Fruit fly (Drosophila melanogaster) whole organism, embryonic: ENCODE measurements around the gene CG12521.

Source experiments
- Awh ChIP-seq: fragments of 200-800 bp; sonication (Bioruptor generic); IDR thresholded peaks from 2 replicates; pipeline ENCODE4, ENCODE4 v1.3.6; 2022; ENCODE audit warnings: missing biosample characterization, missing genetic modification characterization
- BEAF-32 ChIP-seq: fragments of 200-800 bp; sonication (Bioruptor generic); optimal IDR thresholded peaks from 3 replicates; lab custom pipeline; 2017; ENCODE audit warnings: missing biosample characterization, missing genetic modification characterization, mild to moderate bottlenecking, moderate library complexity, missing genetic modification reagents
- BtbVII ChIP-seq: fragments of 200-800 bp; sonication (Bioruptor generic); optimal IDR thresholded peaks from 3 replicates; lab custom pipeline; 2017; ENCODE audit warnings: missing biosample characterization, mild to moderate bottlenecking, missing genetic modification characterization
- CG10979 ChIP-seq: fragments of 200-800 bp; sonication (Bioruptor generic); optimal IDR thresholded peaks from 2 replicates; lab custom pipeline; 2018; ENCODE audit warnings: missing biosample characterization, mild to moderate bottlenecking, missing genetic modification characterization, moderate library complexity
- CG11456 ChIP-seq: fragments of 200-800 bp; sonication (Bioruptor generic); IDR thresholded peaks from 3 replicates; pipeline ENCODE4 v1.3.6; 2022; ENCODE audit warnings: missing biosample characterization, missing genetic modification characterization
- CG12659 ChIP-seq: fragments of 200-800 bp; sonication (Bioruptor generic); optimal IDR thresholded peaks from 3 replicates; lab custom pipeline; 2017; ENCODE audit warnings: mild to moderate bottlenecking, missing biosample characterization, missing genetic modification reagents, missing genetic modification characterization
- CG13424 ChIP-seq: fragments of 200-800 bp; sonication (Bioruptor generic); optimal IDR thresholded peaks from 2 replicates; lab custom pipeline; 2019; ENCODE audit warnings: missing biosample characterization, mild to moderate bottlenecking, missing genetic modification characterization, moderate library complexity
- CG13894 ChIP-seq: fragments of 200-800 bp; sonication (Bioruptor generic); optimal IDR thresholded peaks from 3 replicates; lab custom pipeline; 2018; ENCODE audit warnings: missing biosample characterization, mild to moderate bottlenecking, missing genetic modification characterization, moderate library complexity
- CG14710 ChIP-seq: fragments of 200-800 bp; sonication (Bioruptor generic); optimal IDR thresholded peaks from 3 replicates; lab custom pipeline; 2019; ENCODE audit warnings: missing biosample characterization, mild to moderate bottlenecking, missing genetic modification characterization, moderate library complexity
- CG15601 ChIP-seq: fragments of 200-800 bp; sonication (Bioruptor generic); optimal IDR thresholded peaks from 3 replicates; lab custom pipeline; 2019; ENCODE audit warnings: missing biosample characterization, mild to moderate bottlenecking, missing genetic modification characterization, moderate library complexity
- CG17359 ChIP-seq: fragments of 200-800 bp; sonication (Bioruptor generic); optimal IDR thresholded peaks from 3 replicates; lab custom pipeline; 2018; ENCODE audit warnings: missing biosample characterization, mild to moderate bottlenecking, missing genetic modification characterization, moderate library complexity
- CG18011 ChIP-seq: fragments of 200-800 bp; sonication (Bioruptor generic); optimal IDR thresholded peaks from 2 replicates; lab custom pipeline; 2017; ENCODE audit warnings: missing biosample characterization, missing genetic modification characterization, mild to moderate bottlenecking, moderate library complexity, missing genotype
- CG32767 ChIP-seq: fragments of 200-800 bp; sonication (Bioruptor generic); IDR thresholded peaks from 2 replicates; pipeline ENCODE4 v1.3.6; 2022; ENCODE audit warnings: missing biosample characterization, missing genetic modification characterization
- CG3726 ChIP-seq: fragments of 200-800 bp; sonication (Bioruptor generic); IDR thresholded peaks from 3 replicates; pipeline ENCODE4, ENCODE4 v1.3.6; 2022; ENCODE audit warnings: missing biosample characterization, missing genetic modification characterization
- CG3995 ChIP-seq: fragments of 200-800 bp; sonication (Bioruptor generic); optimal IDR thresholded peaks from 3 replicates; lab custom pipeline; 2016; ENCODE audit warnings: missing biosample characterization, missing genetic modification characterization
- CG4854 ChIP-seq: fragments of 200-800 bp; sonication (Bioruptor generic); optimal IDR thresholded peaks from 2 replicates; lab custom pipeline; 2016; ENCODE audit warnings: missing biosample characterization, missing genetic modification characterization, inconsistent platforms
- CG6791 ChIP-seq: fragments of 200-800 bp; sonication (Bioruptor generic); IDR thresholded peaks from 3 replicates; pipeline ENCODE4 v1.3.6; 2022; ENCODE audit warnings: missing biosample characterization, missing genetic modification characterization; ENCODE audit not compliant: partially characterized antibody
- CG7372 ChIP-seq: fragments of 200-800 bp; sonication (Bioruptor generic); IDR thresholded peaks from 2 replicates; pipeline ENCODE4 v1.3.6; 2022; ENCODE audit warnings: missing biosample characterization, missing genetic modification characterization
- CG7745 ChIP-seq: fragments of 200-800 bp; sonication (Bioruptor generic); optimal IDR thresholded peaks from 2 replicates; lab custom pipeline; 2018; ENCODE audit warnings: missing biosample characterization, mild to moderate bottlenecking, missing genetic modification characterization, moderate library complexity
- CG7839 ChIP-seq: fragments of 200-800 bp; sonication (Bioruptor generic); optimal IDR thresholded peaks from 3 replicates; lab custom pipeline; 2018; ENCODE audit warnings: missing biosample characterization, mild to moderate bottlenecking, missing genetic modification characterization, moderate library complexity
- CG9932 ChIP-seq: fragments of 200-800 bp; sonication (Bioruptor generic); IDR thresholded peaks from 2 replicates; pipeline ENCODE4 v1.3.6; 2022; ENCODE audit warnings: missing biosample characterization, missing genetic modification characterization
- Dref ChIP-seq: fragments of 200-800 bp; sonication (Bioruptor generic); IDR thresholded peaks from 2 replicates; pipeline ENCODE4 v1.3.6; 2022; ENCODE audit warnings: missing biosample characterization, missing genetic modification characterization
- Ets97D ChIP-seq: fragments of 200-800 bp; sonication (Bioruptor generic); optimal IDR thresholded peaks from 3 replicates; lab custom pipeline; 2016; ENCODE audit warnings: missing biosample characterization, missing genetic modification characterization
- HHEX ChIP-seq: fragments of 200-800 bp; sonication (Bioruptor generic); optimal IDR thresholded peaks from 3 replicates; lab custom pipeline; 2017; ENCODE audit warnings: missing biosample characterization, mild to moderate bottlenecking, missing genetic modification characterization, missing genetic modification reagents
- HLH4C ChIP-seq: fragments of 200-800 bp; sonication (Bioruptor generic); IDR thresholded peaks from 3 replicates; pipeline ENCODE4 v1.3.6; 2022; ENCODE audit warnings: missing biosample characterization, missing genetic modification characterization; ENCODE audit not compliant: partially characterized antibody
- Oaz ChIP-seq: fragments of 200-800 bp; sonication (Bioruptor generic); IDR thresholded peaks from 2 replicates; pipeline ENCODE4 v1.3.6; 2022; ENCODE audit warnings: missing biosample characterization, missing genetic modification characterization
- Oli ChIP-seq: fragments of 200-800 bp; sonication (Bioruptor generic); optimal IDR thresholded peaks from 2 replicates; lab custom pipeline; 2018; ENCODE audit warnings: missing biosample characterization, mild to moderate bottlenecking, missing genetic modification characterization, moderate library complexity
- Opbp ChIP-seq: fragments of 200-800 bp; sonication (Bioruptor generic); IDR thresholded peaks from 3 replicates; pipeline ENCODE4 v1.3.6; 2022; ENCODE audit warnings: missing biosample characterization, missing genetic modification characterization; ENCODE audit not compliant: partially characterized antibody
- Poxn ChIP-seq: fragments of 200-800 bp; sonication (Bioruptor generic); IDR thresholded peaks from 2 replicates; pipeline ENCODE4 v1.3.6; 2022; ENCODE audit warnings: missing biosample characterization, missing genetic modification characterization
- Sin3A ChIP-seq: fragments of >200 bp; optimal IDR thresholded peaks from 2 replicates; lab custom pipeline; 2018
- Sry-δ ChIP-seq: fragments of 200-800 bp; sonication (Bioruptor generic); optimal IDR thresholded peaks from 2 replicates; lab custom pipeline; 2016; ENCODE audit warnings: missing biosample characterization, missing genetic modification characterization
- Ssrp ChIP-seq: fragments of 200-800 bp; sonication (Bioruptor generic); optimal IDR thresholded peaks from 2 replicates; lab custom pipeline; 2018; ENCODE audit warnings: missing biosample characterization, mild to moderate bottlenecking, missing genetic modification characterization, moderate library complexity
- YL-1 ChIP-seq: fragments of 200-800 bp; sonication (Bioruptor generic); optimal IDR thresholded peaks from 3 replicates; lab custom pipeline; 2017; ENCODE audit warnings: missing biosample characterization, mild to moderate bottlenecking, missing genetic modification characterization
- bbx ChIP-seq: fragments of 200-800 bp; sonication (Bioruptor generic); IDR thresholded peaks from 2 replicates; pipeline ENCODE4 v1.3.6; 2022; ENCODE audit warnings: missing biosample characterization, missing genetic modification characterization; ENCODE audit not compliant: partially characterized antibody
- bigmax ChIP-seq: fragments of 200-800 bp; sonication (Bioruptor generic); optimal IDR thresholded peaks from 2 replicates; lab custom pipeline; 2018; ENCODE audit warnings: missing biosample characterization, mild to moderate bottlenecking, missing genetic modification characterization
- cwo ChIP-seq: fragments of 200-800 bp; sonication (Bioruptor generic); optimal IDR thresholded peaks from 3 replicates; lab custom pipeline; 2017; ENCODE audit warnings: missing biosample characterization, missing genetic modification characterization, mild to moderate bottlenecking, moderate library complexity, missing genetic modification reagents
- fru ChIP-seq: fragments of >200 bp; optimal IDR thresholded peaks from 2 replicates; lab custom pipeline; 2017
- fu2 ChIP-seq: fragments of 200-800 bp; sonication (Bioruptor generic); optimal IDR thresholded peaks from 2 replicates; lab custom pipeline; 2016; ENCODE audit warnings: missing biosample characterization, missing genetic modification characterization
- gsb ChIP-seq: fragments of 200-800 bp; sonication (Bioruptor generic); IDR thresholded peaks from 2 replicates; pipeline ENCODE4 v1.3.6; 2022; ENCODE audit warnings: missing biosample characterization, missing genetic modification characterization
- lbe ChIP-seq: fragments of 200-800 bp; sonication (Bioruptor generic); optimal IDR thresholded peaks from 2 replicates; lab custom pipeline; 2016; ENCODE audit warnings: missing biosample characterization, mild to moderate bottlenecking, missing genetic modification characterization
- mld ChIP-seq: fragments of 200-800 bp; sonication (Bioruptor generic); IDR thresholded peaks from 3 replicates; pipeline ENCODE4 v1.3.6; 2022; ENCODE audit warnings: missing biosample characterization, missing genetic modification characterization; ENCODE audit not compliant: partially characterized antibody
- nerfin-2 ChIP-seq: fragments of 200-800 bp; sonication (Bioruptor generic); IDR thresholded peaks from 2 replicates; pipeline ENCODE4 v1.3.6; 2022; ENCODE audit warnings: missing biosample characterization, missing genetic modification characterization; ENCODE audit not compliant: partially characterized antibody
- nmo ChIP-seq: fragments of 200-800 bp; sonication (Bioruptor generic); optimal IDR thresholded peaks from 2 replicates; lab custom pipeline; 2018; ENCODE audit warnings: missing biosample characterization, mild to moderate bottlenecking, missing genetic modification characterization, moderate library complexity
- oc ChIP-seq: fragments of 200-800 bp; sonication (Bioruptor generic); optimal IDR thresholded peaks from 2 replicates; lab custom pipeline; 2018; ENCODE audit warnings: missing biosample characterization, mild to moderate bottlenecking, missing genetic modification characterization, moderate library complexity
- phol ChIP-seq: fragments of 200-800 bp; sonication (Bioruptor generic); optimal IDR thresholded peaks from 3 replicates; lab custom pipeline; 2018; ENCODE audit warnings: missing biosample characterization, mild to moderate bottlenecking, missing genetic modification characterization, moderate library complexity
- psq ChIP-seq: fragments of 200-800 bp; sonication (Bioruptor generic); optimal IDR thresholded peaks from 2 replicates; lab custom pipeline; 2017; ENCODE audit warnings: missing biosample characterization, missing genetic modification characterization
- rib ChIP-seq: fragments of 200-800 bp; sonication (Bioruptor generic); IDR thresholded peaks from 2 replicates; pipeline ENCODE4 v1.3.6; 2022; ENCODE audit warnings: missing biosample characterization, missing genetic modification characterization
- sima ChIP-seq: fragments of 200-800 bp; sonication (Bioruptor generic); optimal IDR thresholded peaks from 2 replicates; lab custom pipeline; 2016; ENCODE audit warnings: missing biosample characterization, missing genetic modification characterization
- slbo ChIP-seq: fragments of 200-800 bp; sonication (Bioruptor generic); IDR thresholded peaks from 2 replicates; pipeline ENCODE4 v1.3.6; 2022; ENCODE audit warnings: missing biosample characterization, missing genetic modification characterization
- unc-4 ChIP-seq: fragments of 200-800 bp; sonication (Bioruptor generic); IDR thresholded peaks from 2 replicates; pipeline ENCODE4 v1.3.6; 2022; ENCODE audit warnings: missing biosample characterization, missing genetic modification characterization; ENCODE audit not compliant: partially characterized antibody

CG12521 gene

dm6 chr3L:11815220-11815797 is 32.3 kb downstream of the CG12521 start, which contains the start of gene CG14130 (continued):
- TF ChIP-seq BEAF-32 (GFP tag; lab: Kevin White, UChicago): peak; percentile 88
- no peak for TF ChIP-seq lbe (GFP tag; lab: Kevin White, UChicago)
- no peak for TF ChIP-seq Oli (tag; lab: Kevin White, UChicago)
- TF ChIP-seq CG3995 (GFP tag; lab: Kevin White, UChicago): peak; percentile 98
- no peak for TF ChIP-seq psq (GFP tag; lab: Kevin White, UChicago)
- TF ChIP-seq CG3726 (GFP tag; lab: Robert Waterston, UW): no peak
- no peak for TF ChIP-seq Awh (GFP tag; lab: Robert Waterston, UW)
- TF ChIP-seq Dref (GFP tag; lab: Robert Waterston, UW): peak; percentile 98
- no peak for TF ChIP-seq CG17359 (tag; lab: Kevin White, UChicago)
- TF ChIP-seq bigmax (GFP tag; lab: Kevin White, UChicago): no peak
- TF ChIP-seq sima (GFP tag; lab: Kevin White, UChicago): no peak
- no peak for TF ChIP-seq CG11456
- peak; percentile 91 for TF ChIP-seq Sry-δ (GFP tag; lab: Kevin White, UChicago)
- peak; percentile 94 for TF ChIP-seq bbx (GFP tag; lab: Robert Waterston, UW)
- peak; percentile 91 for TF ChIP-seq nerfin-2 (GFP tag; lab: Robert Waterston, UW)
- peak; percentile 95 for TF ChIP-seq oc (tag; lab: Kevin White, UChicago)
- peak; percentile 92 for TF ChIP-seq Opbp (GFP tag; lab: Robert Waterston, UW)
- TF ChIP-seq slbo (GFP tag; lab: Robert Waterston, UW): no peak
- no peak for TF ChIP-seq CG18011 (GFP tag; lab: Kevin White, UChicago)
- no peak for TF ChIP-seq cwo
- peak; percentile 42 for TF ChIP-seq CG14710
- TF ChIP-seq mld: peak; percentile 86
- TF ChIP-seq BtbVII: no peak
- TF ChIP-seq CG4854 (GFP tag; lab: Kevin White, UChicago): no peak
- TF ChIP-seq rib (GFP tag; lab: Robert Waterston, UW): no peak
- no peak for TF ChIP-seq HHEX (GFP tag; lab: Kevin White, UChicago)
- peak; percentile 96 for TF ChIP-seq HLH4C
- no peak for TF ChIP-seq Poxn
- no peak for TF ChIP-seq fu2 (GFP tag; lab: Kevin White, UChicago)
- TF ChIP-seq Sin3A: peak; percentile 8
- TF ChIP-seq Ssrp (tag; lab: Kevin White, UChicago): no peak
- peak; percentile 6 for TF ChIP-seq YL-1 (GFP tag; lab: Kevin White, UChicago)
- TF ChIP-seq CG13424: no peak
- peak; percentile 6 for TF ChIP-seq nmo (GFP tag; lab: Kevin White, UChicago)
- no peak for TF ChIP-seq fru
- TF ChIP-seq CG15601 (tag; lab: Kevin White, UChicago): no peak
- no peak for TF ChIP-seq CG10979 (tag; lab: Kevin White, UChicago)
- TF ChIP-seq unc-4: peak; percentile 92
- peak; percentile 94 for TF ChIP-seq CG6791 (GFP tag; lab: Robert Waterston, UW)
- peak; percentile 39 for TF ChIP-seq CG12659 (GFP tag; lab: Kevin White, UChicago)
- no peak for TF ChIP-seq CG7745 (tag; lab: Kevin White, UChicago)
- no peak for TF ChIP-seq CG32767 (GFP tag; lab: Robert Waterston, UW)
- TF ChIP-seq CG7372: no peak
- TF ChIP-seq Oaz (GFP tag; lab: Robert Waterston, UW): no peak
- TF ChIP-seq gsb: no peak
- no peak for TF ChIP-seq CG13894 (tag; lab: Kevin White, UChicago)
- TF ChIP-seq Ets97D (GFP tag; lab: Kevin White, UChicago): peak; percentile 34
- peak; percentile 1 for TF ChIP-seq phol
- no peak for TF ChIP-seq CG7839
- TF ChIP-seq CG9932 (GFP tag; lab: Robert Waterston, UW): no peak; the same call in 1 of the 2 replicates
